Worm (Caenorhabditis elegans) whole organism, L3 larva: Measurements from ENCODE around the gene F45E6.1.

Experiments used
- R02D3.7 ChIP-seq: fragments of 150-350 bp; optimal IDR thresholded peaks from 2 replicates; lab custom pipeline; 2014; ENCODE audit warnings: missing biosample characterization, missing genetic modification characterization
- ZK546.5 ChIP-seq: sonication (generic microtip); optimal IDR thresholded peaks from 2 replicates; lab custom pipeline; 2017; ENCODE audit warnings: missing biosample characterization, missing genetic modification characterization
- ama-1 ChIP-seq: fragments of 150-350 bp; optimal IDR thresholded peaks from 2 replicates; lab custom pipeline; 2018
- elt-3 ChIP-seq, 3 experiments: fragments of 150-350 bp in 1 of 3; sonication (generic microtip) in 2 of 3; optimal IDR thresholded peaks; 2 replicates in 2 of 3; 4 replicates in 1 of 3; lab custom pipeline; 2014 to 2017; ENCODE audit warnings: missing biosample characterization in 3 of 3, missing genetic modification characterization in 3 of 3
- jun-1 ChIP-seq: fragments of 150-350 bp; optimal IDR thresholded peaks from 2 replicates; lab custom pipeline; 2014; ENCODE audit warnings: missing biosample characterization, missing genetic modification reagents, missing genetic modification characterization
- unc-62 ChIP-seq: fragments of 150-350 bp; sonication (generic microtip); optimal IDR thresholded peaks from 4 replicates; lab custom pipeline; 2014; ENCODE audit warnings: missing biosample characterization, missing genetic modification reagents, missing genetic modification characterization
- ztf-11 ChIP-seq: fragments of 150-350 bp; optimal IDR thresholded peaks from 2 replicates; lab custom pipeline; 2014; ENCODE audit warnings: missing biosample characterization, missing genetic modification characterization
- ztf-4 ChIP-seq: fragments of 150-350 bp; optimal IDR thresholded peaks from 2 replicates; lab custom pipeline; 2014; ENCODE audit warnings: missing biosample characterization, missing genetic modification characterization

DNA sequence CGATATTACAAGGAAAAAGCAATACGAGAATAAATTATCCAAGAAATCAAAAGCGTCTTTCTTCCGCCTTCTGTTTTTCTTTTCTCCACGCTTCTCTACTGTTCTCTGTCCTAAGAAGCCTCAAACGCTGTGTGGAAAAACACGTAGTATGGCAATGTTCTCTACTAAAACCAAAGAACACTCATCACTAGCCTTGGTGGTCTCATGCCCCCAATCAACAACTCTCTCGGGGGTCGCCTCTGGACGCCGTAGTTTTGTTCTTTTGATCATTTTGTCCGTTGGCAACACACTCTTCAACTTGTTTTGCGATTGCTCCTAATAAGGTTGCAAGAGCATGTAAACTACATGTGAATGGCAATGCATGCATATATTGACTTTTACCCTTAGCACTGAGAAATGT, 40.1 kb upstream of the F45E6.1 start:
- TF ChIP-seq R02D3.7 (no peak), jun-1 (tag; lab: Kevin White, UChicago) (no peak), ZK546.5 (tag; lab: Kevin White, UChicago) (no peak), unc-62 (no peak), ama-1 (lab: Kevin White, UChicago) (peak; percentile 11), ztf-11 (tag; lab: Kevin White, UChicago) (no peak), elt-3 (tag; optimal IDR thresholded peaks at IDR 0.05; lab: Kevin White, UChicago) (no peak), ztf-4 (no peak)
